Worm (Caenorhabditis elegans) whole organism, L4/young adult: ENCODE data around the gene Y44A6D.7.
A peak's percentile ranks its signal among the peaks of the same experiment; 100 is the strongest.

Source experiments
- W03F9.2 ChIP-seq: fragments of 150-350 bp; optimal IDR thresholded peaks from 2 replicates; lab custom pipeline; 2014; ENCODE audit warnings: missing biosample characterization, missing genetic modification characterization
- dao-5 ChIP-seq: sonication (generic microtip); optimal IDR thresholded peaks from 2 replicates; lab custom pipeline; 2016; ENCODE audit warnings: missing genotype, missing genetic modification characterization, moderate library complexity, missing compliant biosample characterization
- him-1 ChIP-seq: sonication (generic microtip); optimal IDR thresholded peaks from 2 replicates; lab custom pipeline; 2016; ENCODE audit warnings: missing genotype, missing genetic modification reagents, missing genetic modification characterization, missing compliant biosample characterization

Gene Y44A6D.7

DNA sequence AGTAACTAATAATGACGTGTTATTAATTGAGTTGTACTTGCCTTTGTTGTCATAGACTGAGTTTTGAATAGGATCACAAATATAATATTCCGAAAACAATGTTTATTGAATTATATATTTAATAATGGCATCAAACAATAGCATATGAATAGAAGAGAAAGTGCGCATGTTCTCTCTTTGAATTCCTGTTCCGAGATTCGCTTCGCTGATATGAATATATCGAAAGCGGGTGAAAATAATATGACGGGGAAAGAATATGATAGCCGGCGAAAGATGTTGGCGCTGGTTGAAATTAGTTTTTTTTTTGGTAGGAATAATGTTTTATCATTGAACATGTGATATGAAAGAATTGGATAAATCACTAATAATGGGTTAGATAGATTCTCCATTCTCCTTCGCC is 5.5 kb downstream of the Y44A6D.7 start, which contains the start of gene T03D8.6:
Gene T03D8.6 (minus strand): TSS at position 298 of the 400 bp plus-strand sequence.
- TF ChIP-seq W03F9.2 (tag; lab: Kevin White, UChicago) (no peak), dao-5 (no peak), him-1 (no peak)

DNA sequence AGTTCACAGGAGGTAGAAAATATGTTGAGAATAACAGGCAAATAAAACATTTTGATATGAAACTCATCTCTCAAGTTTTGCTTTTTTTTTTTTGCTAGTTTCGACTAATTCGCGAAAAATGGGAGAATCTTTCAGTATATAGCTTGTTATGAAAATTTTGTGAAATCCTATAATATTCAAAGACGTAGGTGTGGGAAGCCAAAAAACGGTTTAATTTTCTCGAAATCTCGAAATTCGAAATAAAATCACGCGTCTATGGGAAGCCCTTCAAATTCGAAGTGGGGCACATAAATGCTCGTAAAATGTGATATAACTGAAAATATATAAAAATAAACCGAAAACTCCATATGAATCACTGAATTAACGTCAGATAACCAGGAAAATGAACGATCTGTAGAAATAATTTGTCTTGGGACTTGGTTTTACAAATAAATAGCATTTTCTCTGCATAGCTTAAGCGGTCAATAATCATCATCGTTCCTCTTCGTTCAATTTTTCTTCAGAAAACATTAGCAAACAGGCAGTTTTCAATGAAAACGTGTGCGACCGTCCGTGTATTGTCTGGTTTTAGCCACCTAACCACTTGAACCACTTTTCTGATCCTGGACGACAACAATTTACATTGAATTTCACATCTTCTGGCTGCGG is 10.6 kb downstream of the Y44A6D.7 start, which contains the start of the genes gcy-22 and grl-14:
Gene gcy-22 (minus strand): TSS at position 101 of the 648 bp plus-strand sequence.
Gene grl-14 (plus strand): TSS at position 598 of the 648 bp plus-strand sequence.
- TF ChIP-seq W03F9.2 (tag; lab: Kevin White, UChicago) (no peak), dao-5 (no peak), him-1 (no peak)

DNA sequence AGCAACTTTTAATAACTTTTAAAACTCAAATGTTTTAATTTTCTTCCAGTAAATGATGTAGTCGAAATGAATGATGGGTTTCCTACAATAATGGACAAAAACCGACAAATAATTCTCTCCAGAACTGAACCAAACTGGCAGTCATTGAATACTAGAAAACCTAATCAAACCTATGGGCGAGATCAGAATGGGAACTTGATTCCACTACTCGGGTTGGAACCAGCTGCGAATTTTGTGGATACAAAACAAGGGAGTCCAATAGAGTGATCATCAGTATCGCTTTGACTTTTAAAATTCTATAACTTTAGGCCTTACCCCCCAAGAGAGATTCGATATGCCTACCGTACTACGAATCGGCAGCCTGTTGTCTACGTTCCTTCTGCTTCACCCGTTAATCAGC is 12.1 kb downstream of the Y44A6D.7 start:
- TF ChIP-seq dao-5: no peak
- TF ChIP-seq W03F9.2 (tag; lab: Kevin White, UChicago): no peak
- TF ChIP-seq him-1: no peak

DNA sequence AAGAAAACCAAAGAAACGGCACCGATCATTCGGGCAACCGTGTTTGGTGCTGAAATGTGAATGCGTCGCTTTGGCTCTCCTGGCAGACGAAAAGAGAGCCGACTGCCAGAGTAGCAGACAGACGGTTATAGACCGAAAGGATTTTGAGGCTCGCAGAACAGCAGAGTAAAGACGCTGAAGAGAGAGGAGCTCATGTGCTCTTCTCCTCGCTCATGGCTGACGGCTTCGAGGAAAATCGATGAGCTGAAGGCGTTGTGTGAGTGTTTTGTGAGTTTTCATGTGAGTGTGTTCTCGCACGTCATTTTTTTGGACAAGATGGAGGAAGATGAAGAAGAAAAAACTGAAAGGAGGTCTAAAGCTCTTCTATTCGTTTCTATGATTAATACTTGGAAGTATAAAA is 14.3 kb downstream of the Y44A6D.7 start, which contains the start of gene sbt-1:
Gene sbt-1 (minus strand): TSS at position 62 of the 400 bp plus-strand sequence.
- TF ChIP-seq W03F9.2 (tag; lab: Kevin White, UChicago) (no peak), him-1 (peak; percentile 40)

DNA sequence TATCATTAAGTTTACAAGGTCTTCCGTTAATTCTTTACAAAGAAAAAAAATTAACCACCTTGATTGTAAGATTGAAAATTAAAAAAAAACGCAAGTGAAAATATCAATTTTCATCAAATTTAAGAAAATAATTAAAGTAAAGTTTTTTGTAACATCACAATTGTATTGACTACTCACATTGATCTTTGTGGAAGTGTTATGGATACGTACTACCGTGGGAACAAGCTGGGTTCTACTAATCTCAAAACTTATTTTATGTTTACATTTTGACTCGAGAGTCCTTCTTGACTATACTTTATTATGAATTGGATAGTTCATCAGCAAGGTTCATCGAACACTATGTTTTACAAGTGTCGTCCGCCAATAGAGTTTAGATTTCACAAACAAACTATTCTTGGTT is 15.0 kb downstream of the Y44A6D.7 start, which contains the start of gene num-1:
Gene num-1 (plus strand): TSS at position 301 of the 400 bp plus-strand sequence.
- TF ChIP-seq W03F9.2 (tag; lab: Kevin White, UChicago) (no peak), dao-5 (no peak), him-1 (no peak)

DNA sequence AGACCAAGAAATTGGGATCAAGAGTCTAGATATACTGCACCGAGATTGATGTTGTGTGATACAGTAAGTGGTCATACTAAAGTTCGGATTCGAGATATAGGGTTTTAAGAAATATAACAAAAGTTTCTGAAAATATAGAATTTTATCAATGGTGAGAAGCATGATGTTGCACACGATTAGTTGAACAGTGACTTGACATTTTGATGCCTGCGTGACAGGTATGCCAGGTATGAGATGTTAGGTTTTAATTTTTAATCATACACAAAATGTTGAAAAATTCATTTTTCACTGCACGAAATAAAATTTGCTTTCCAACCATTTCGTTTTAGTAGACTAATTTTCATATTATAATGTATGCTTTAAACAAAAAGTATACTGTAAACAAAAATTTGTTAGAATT is 15.9 kb downstream of the Y44A6D.7 start:
- TF ChIP-seq W03F9.2 (tag; lab: Kevin White, UChicago) (no peak), dao-5 (no peak), him-1 (no peak)

DNA sequence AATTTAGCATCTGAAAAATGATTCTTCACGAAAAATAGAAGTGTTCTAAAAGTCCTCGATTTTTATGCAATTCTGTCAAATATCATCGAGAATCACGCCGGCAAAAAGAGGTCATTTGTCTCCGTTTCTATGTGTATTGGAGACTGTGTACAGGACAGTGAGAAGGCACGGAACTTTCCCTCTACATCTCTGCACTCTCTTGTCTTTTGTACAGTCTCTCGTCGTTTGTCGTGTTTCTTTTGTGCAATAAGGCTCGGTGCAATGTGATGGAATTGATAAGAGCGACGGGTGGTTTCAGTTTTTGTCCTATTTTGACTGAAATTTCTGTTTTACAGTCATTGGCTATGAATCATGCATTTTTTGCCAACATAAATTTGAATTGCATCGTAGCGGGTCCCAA is 17.3 kb downstream of the Y44A6D.7 start:
- TF ChIP-seq W03F9.2 (tag; lab: Kevin White, UChicago) (no peak), dao-5 (no peak), him-1 (no peak)

DNA sequence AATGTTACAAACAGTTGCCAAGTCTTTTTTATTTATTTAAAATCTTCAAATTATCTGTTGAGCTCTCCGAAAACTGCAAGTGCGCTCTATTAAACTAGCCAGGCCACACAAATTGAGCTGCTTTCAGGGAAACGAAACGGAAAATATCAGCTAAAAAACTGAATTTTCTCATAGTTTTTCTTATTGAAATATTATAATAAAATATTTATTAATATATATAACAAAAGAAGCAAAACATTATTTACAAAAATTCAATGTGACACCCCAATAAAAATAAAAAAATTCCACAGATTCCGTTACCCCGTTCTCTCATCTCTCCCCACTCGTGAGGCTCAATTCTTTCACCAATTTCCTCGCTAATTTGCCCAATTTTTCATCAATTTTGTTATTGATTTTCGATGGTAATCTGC is 18.0 kb downstream of the Y44A6D.7 start:
- no peak for TF ChIP-seq him-1
- no peak for TF ChIP-seq W03F9.2 (tag; lab: Kevin White, UChicago)
- TF ChIP-seq dao-5: no peak

DNA sequence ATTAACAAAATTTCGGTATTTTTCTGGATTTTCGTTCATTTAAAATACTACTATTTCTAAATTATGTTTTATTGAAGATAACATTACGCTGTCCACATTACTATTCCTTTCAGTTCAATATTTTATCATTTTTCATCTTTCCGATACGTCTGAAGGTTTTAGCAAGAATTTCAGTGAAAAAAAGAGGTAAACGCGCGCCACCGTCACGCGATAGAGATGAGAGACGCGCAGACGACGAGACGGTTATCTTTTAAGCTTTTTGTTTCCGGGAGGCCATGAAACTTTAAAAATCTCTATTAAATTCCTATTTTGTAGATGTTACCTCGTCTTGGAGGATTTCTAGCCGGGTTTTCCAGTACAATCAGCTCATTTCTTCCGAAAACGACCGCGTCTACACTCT is 23.2 kb downstream of the Y44A6D.7 start, which contains the start of gene mrps-12:
Gene mrps-12 (plus strand): TSS at position 316 of the 400 bp plus-strand sequence.
- TF ChIP-seq him-1 (no peak), W03F9.2 (tag; lab: Kevin White, UChicago) (no peak), dao-5 (no peak)

DNA sequence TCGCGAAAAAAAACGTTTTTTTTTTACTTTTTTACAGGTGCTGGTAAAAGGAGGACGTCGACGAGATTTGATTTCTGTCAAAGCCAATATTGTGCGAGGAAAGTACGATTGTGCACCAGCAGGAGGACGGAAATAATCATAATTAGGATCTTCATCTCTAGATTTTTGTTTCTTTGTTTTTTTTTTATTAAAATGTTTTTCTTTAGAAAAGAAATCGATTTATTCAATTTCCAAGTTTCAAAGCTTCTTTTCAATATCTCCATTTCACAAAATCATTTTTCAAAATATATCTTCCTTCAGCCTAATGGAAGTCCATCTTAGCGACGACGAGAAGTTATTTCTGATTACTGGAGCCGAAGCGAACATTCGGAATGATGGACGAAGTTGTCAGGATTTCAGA is 24.0 kb downstream of the Y44A6D.7 start, which contains the start of gene exos-7:
Gene exos-7 (plus strand): TSS at position 301 of the 400 bp plus-strand sequence.
- TF ChIP-seq him-1 (no peak), W03F9.2 (tag; lab: Kevin White, UChicago) (no peak), dao-5 (no peak)

DNA sequence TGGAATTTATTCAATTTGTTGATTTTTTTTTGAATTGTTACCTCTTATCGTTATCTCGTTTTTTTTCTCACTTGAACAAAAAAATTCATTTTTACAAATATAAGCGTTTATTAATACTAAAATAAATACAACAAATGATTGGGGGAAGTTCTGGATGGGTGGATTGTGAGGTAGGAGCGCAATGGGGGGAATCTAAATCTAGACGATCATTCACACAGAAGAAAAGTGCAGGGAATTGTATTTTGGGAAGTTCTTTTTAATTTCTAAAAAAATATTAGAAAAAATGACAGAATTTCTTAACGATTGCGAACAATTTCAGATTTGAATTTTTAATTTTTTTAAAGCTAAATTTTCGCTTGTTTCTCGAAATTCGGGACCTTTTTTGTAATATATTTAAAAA is 27.0 kb downstream of the Y44A6D.7 start:
- TF ChIP-seq him-1: no peak
- TF ChIP-seq dao-5: no peak
- no peak for TF ChIP-seq W03F9.2 (tag; lab: Kevin White, UChicago)

DNA sequence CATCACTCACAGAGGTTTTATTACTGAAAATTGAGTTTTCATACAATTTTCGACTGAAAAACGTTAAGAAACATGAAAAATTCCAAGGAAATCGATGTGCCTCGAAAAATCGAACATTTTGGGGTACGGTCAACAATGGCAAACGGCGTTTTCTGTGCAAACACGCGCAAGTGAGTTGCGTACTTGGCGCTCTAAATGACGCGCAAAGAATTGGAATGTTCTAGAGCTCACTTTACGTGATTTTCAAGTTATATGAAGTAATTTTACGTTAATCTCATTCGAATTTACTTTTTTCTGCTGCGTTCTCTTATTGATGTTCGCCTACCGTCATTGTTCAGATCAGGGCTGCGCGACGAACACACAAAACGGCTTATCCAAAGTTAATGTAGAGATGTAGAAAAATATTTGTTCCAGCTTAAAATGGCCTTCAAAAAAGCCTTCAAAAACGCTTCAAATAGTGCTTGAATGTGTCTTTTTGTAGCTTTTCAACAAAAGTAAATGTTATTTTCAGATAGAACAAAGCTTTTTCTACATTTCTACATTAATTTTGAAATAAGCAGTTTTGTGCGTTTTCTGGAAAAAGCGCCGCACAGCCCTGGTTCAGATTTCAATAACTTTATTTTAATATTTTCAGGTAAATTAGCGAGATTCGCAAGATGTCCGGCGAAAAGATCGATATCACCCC is 31.1 kb downstream of the Y44A6D.7 start, which contains the start of the genes F31D4.2 and fkb-6:
Gene F31D4.2 (minus strand): TSS at position 23 of the 685 bp plus-strand sequence.
Gene fkb-6 (plus strand): TSS at position 635 of the 685 bp plus-strand sequence.
- TF ChIP-seq dao-5: no peak
- peak; percentile 2 for TF ChIP-seq him-1
- peak; percentile 76 for TF ChIP-seq W03F9.2 (tag; lab: Kevin White, UChicago)

DNA sequence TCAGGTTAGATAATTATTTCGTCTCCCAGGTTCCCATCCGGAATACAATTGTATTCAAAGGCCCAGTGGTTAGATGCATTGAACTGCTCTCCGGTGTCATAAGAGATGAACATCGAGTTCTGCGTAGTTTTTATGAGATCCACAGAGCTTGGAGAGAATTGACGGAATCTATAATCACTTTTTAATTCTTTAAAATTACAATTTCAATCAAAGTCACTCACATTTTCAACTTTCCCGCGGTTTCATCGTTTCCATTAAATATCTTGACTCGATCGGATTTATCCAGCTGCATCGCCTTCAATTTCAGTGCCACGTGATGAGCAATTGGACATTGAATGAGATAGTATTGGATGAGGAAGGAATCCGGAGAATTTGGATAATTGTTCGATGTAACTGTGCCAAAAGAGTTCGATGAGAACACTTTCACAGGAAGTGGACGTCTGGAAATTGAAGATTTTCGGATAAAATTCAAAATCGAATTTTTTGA is 33.3 kb downstream of the Y44A6D.7 start:
- TF ChIP-seq W03F9.2 (tag; lab: Kevin White, UChicago): peak; percentile 24
- TF ChIP-seq dao-5: no peak

DNA sequence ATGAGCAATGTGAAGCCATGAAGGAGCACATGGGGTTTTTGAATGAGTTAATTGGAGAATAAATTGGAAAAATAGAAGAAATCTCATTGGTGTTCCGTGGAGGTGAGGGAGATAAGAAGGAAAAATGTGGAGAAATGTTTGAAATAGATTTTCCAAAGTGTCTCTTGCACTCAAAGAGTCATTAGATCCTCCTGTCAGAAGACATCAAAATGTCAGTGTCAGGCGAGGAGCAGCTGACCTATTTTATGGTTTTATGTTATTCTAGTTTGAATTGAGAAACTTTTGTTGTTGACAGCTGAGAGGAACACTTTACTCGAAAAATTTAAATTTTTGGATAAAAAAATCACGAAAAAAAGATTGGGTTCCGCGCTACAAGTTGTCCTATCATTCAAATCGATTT is 36.1 kb downstream of the Y44A6D.7 start, which contains the start of gene clec-264:
Gene clec-264 (minus strand): TSS at position 122 of the 400 bp plus-strand sequence.
- TF ChIP-seq dao-5: no peak
- no peak for TF ChIP-seq W03F9.2 (tag; lab: Kevin White, UChicago)
- TF ChIP-seq him-1: no peak
